Fruit fly (Drosophila melanogaster) whole organism, embryonic: Measurements from ENCODE around the gene CG31809.

Experiments used
- Atf6 ChIP-seq: fragments of 200-800 bp; sonication (Bioruptor generic); IDR thresholded peaks from 2 replicates; pipeline ENCODE4 v1.3.6; 2022; ENCODE audit warnings: missing biosample characterization, missing genetic modification characterization
- Bteb2 ChIP-seq: fragments of 200-800 bp; sonication (Bioruptor generic); optimal IDR thresholded peaks from 2 replicates; lab custom pipeline; 2016; ENCODE audit warnings: missing biosample characterization, missing genetic modification characterization
- CG10209 ChIP-seq: fragments of 200-800 bp; sonication (Bioruptor generic); optimal IDR thresholded peaks from 3 replicates; lab custom pipeline; 2017; ENCODE audit warnings: missing biosample characterization, mild to moderate bottlenecking, missing genetic modification characterization, missing genetic modification reagents
- CG10366 ChIP-seq: fragments of 200-800 bp; sonication (Bioruptor generic); IDR thresholded peaks from 2 replicates; pipeline ENCODE4 v1.3.6; 2022; ENCODE audit warnings: missing biosample characterization, missing genetic modification characterization
- CG11504 ChIP-seq: fragments of 200-800 bp; sonication (Bioruptor generic); optimal IDR thresholded peaks from 3 replicates; lab custom pipeline; 2019; ENCODE audit warnings: missing biosample characterization, mild to moderate bottlenecking, missing genetic modification characterization, moderate library complexity
- CG15269 ChIP-seq: fragments of 200-800 bp; sonication (Bioruptor generic); optimal IDR thresholded peaks from 2 replicates; lab custom pipeline; 2018; ENCODE audit warnings: missing biosample characterization, mild to moderate bottlenecking, missing genetic modification characterization, moderate library complexity
- CG17328 ChIP-seq: fragments of 200-800 bp; sonication (Bioruptor generic); IDR thresholded peaks from 2 replicates; pipeline ENCODE4 v1.3.6; 2022; ENCODE audit warnings: missing biosample characterization, missing genetic modification characterization
- CG2678 ChIP-seq: fragments of 200-800 bp; sonication (Bioruptor generic); optimal IDR thresholded peaks from 3 replicates; lab custom pipeline; 2019; ENCODE audit warnings: missing biosample characterization, mild to moderate bottlenecking, missing genetic modification characterization, moderate library complexity
- CG30431 ChIP-seq: fragments of 200-800 bp; sonication (Bioruptor generic); optimal IDR thresholded peaks from 2 replicates; lab custom pipeline; 2017; ENCODE audit warnings: missing biosample characterization, missing genetic modification characterization
- CG3281 ChIP-seq: fragments of 200-800 bp; sonication (Bioruptor generic); optimal IDR thresholded peaks from 3 replicates; lab custom pipeline; 2017; ENCODE audit warnings: missing biosample characterization, mild to moderate bottlenecking, missing genetic modification characterization
- CG4617 ChIP-seq: fragments of 200-800 bp; sonication (Bioruptor generic); optimal IDR thresholded peaks from 3 replicates; lab custom pipeline; 2016; ENCODE audit warnings: missing biosample characterization, missing genetic modification characterization, borderline replicate concordance
- CG4707 ChIP-seq: fragments of 200-800 bp; sonication (Bioruptor generic); optimal IDR thresholded peaks from 2 replicates; lab custom pipeline; 2018; ENCODE audit warnings: missing biosample characterization, mild to moderate bottlenecking, missing genetic modification characterization, moderate library complexity
- CG6175 ChIP-seq: fragments of 200-800 bp; sonication (Bioruptor generic); IDR thresholded peaks from 3 replicates; pipeline ENCODE4 v1.3.6; 2022; ENCODE audit warnings: missing biosample characterization, missing genetic modification characterization
- CG8089 ChIP-seq: fragments of 200-800 bp; sonication (Bioruptor generic); optimal IDR thresholded peaks from 3 replicates; lab custom pipeline; 2016; ENCODE audit warnings: missing biosample characterization, missing genetic modification characterization
- CG8388 ChIP-seq: fragments of 200-800 bp; sonication (Bioruptor generic); optimal IDR thresholded peaks from 2 replicates; lab custom pipeline; 2019; ENCODE audit warnings: missing biosample characterization, mild to moderate bottlenecking, missing genetic modification characterization, moderate library complexity
- CG9876 ChIP-seq: fragments of 200-800 bp; sonication (Bioruptor generic); optimal IDR thresholded peaks from 2 replicates; lab custom pipeline; 2016; ENCODE audit warnings: missing biosample characterization, missing genetic modification characterization
- Dref ChIP-seq: fragments of 200-800 bp; sonication (Bioruptor generic); IDR thresholded peaks from 2 replicates; pipeline ENCODE4 v1.3.6; 2022; ENCODE audit warnings: missing biosample characterization, missing genetic modification characterization
- ERR ChIP-seq: fragments of 200-800 bp; sonication (Bioruptor generic); optimal IDR thresholded peaks from 2 replicates; lab custom pipeline; 2016; ENCODE audit warnings: missing biosample characterization, missing genetic modification characterization
- GATAe ChIP-seq: fragments of 200-800 bp; sonication (Bioruptor generic); conservative IDR thresholded peaks from 2 replicates; pipeline ENCODE4 v1.3.6; 2022; ENCODE audit warnings: missing biosample characterization, missing genetic modification characterization
- Scr ChIP-seq: fragments of 200-800 bp; sonication (Bioruptor generic); IDR thresholded peaks from 2 replicates; pipeline ENCODE4 v1.3.6; 2022; ENCODE audit warnings: missing biosample characterization, missing genetic modification characterization; ENCODE audit not compliant: partially characterized antibody
- Sox102F ChIP-seq: fragments of 200-800 bp; sonication (Bioruptor generic); optimal IDR thresholded peaks from 2 replicates; lab custom pipeline; 2018; ENCODE audit warnings: missing biosample characterization, mild to moderate bottlenecking, missing genetic modification characterization, moderate library complexity
- Trl ChIP-seq, 3 experiments: fragments of >200 bp in 2 of 3; fragments of 200-800 bp in 1 of 3; sonication (Bioruptor generic) in 1 of 3; optimal IDR thresholded peaks; 2 replicates in 1 of 3; 3 replicates in 2 of 3; lab custom pipeline; 2016 to 2017; ENCODE audit warnings: missing biosample characterization in 1 of 3, missing genetic modification characterization in 1 of 3
- Xbp1 ChIP-seq: fragments of 200-800 bp; sonication (Bioruptor generic); optimal IDR thresholded peaks from 3 replicates; lab custom pipeline; 2016; ENCODE audit warnings: missing biosample characterization, mild to moderate bottlenecking, missing genetic modification characterization
- ab ChIP-seq: fragments of 200-800 bp; sonication (Bioruptor generic); optimal IDR thresholded peaks from 2 replicates; lab custom pipeline; 2016; ENCODE audit warnings: missing biosample characterization, missing genetic modification characterization
- abd-A ChIP-seq: fragments of 200-800 bp; sonication (Bioruptor generic); optimal IDR thresholded peaks from 3 replicates; lab custom pipeline; 2019; ENCODE audit warnings: missing biosample characterization, mild to moderate bottlenecking, missing genetic modification characterization, moderate library complexity
- bab2 ChIP-seq: fragments of 200-800 bp; sonication (Bioruptor generic); optimal IDR thresholded peaks from 2 replicates; lab custom pipeline; 2016; ENCODE audit warnings: missing biosample characterization, missing genetic modification characterization
- chinmo ChIP-seq: fragments of 200-800 bp; sonication (Bioruptor generic); IDR thresholded peaks from 4 replicates; pipeline ENCODE4 v1.3.6; 2022; ENCODE audit warnings: missing biosample characterization, missing genetic modification characterization; ENCODE audit not compliant: partially characterized antibody
- ci ChIP-seq: fragments of 200-800 bp; sonication (Bioruptor generic); IDR thresholded peaks from 3 replicates; pipeline ENCODE4 v1.3.6; 2022; ENCODE audit warnings: missing biosample characterization, missing genetic modification characterization
- crp ChIP-seq, 2 experiments: fragments of 200-800 bp; sonication (Bioruptor generic); optimal IDR thresholded peaks; 2 replicates in 1 of 2; 3 replicates in 1 of 2; lab custom pipeline; 2017; ENCODE audit warnings: missing biosample characterization in 2 of 2, missing genetic modification characterization in 2 of 2, mild to moderate bottlenecking in 1 of 2, moderate library complexity in 1 of 2
- dati ChIP-seq: fragments of 200-800 bp; sonication (Bioruptor generic); IDR thresholded peaks from 2 replicates; pipeline ENCODE4 v1.3.6; 2022; ENCODE audit warnings: missing biosample characterization, missing genetic modification characterization
- ftz-f1 ChIP-seq: fragments of 200-800 bp; sonication (Bioruptor generic); optimal IDR thresholded peaks from 2 replicates; lab custom pipeline; 2016; ENCODE audit warnings: missing biosample characterization, missing genetic modification characterization
- gce ChIP-seq: fragments of 200-800 bp; sonication (Bioruptor generic); IDR thresholded peaks from 3 replicates; pipeline ENCODE4 v1.3.6; 2022; ENCODE audit warnings: missing biosample characterization, missing genetic modification characterization
- gem ChIP-seq: fragments of 200-800 bp; sonication (Bioruptor generic); optimal IDR thresholded peaks from 2 replicates; lab custom pipeline; 2019; ENCODE audit warnings: missing biosample characterization, mild to moderate bottlenecking, missing genetic modification characterization, moderate library complexity
- ham ChIP-seq: fragments of 200-800 bp; sonication (Bioruptor generic); IDR thresholded peaks from 2 replicates; pipeline ENCODE4 v1.3.6; 2022; ENCODE audit warnings: missing biosample characterization, missing genetic modification characterization
- ind ChIP-seq: fragments of 200-800 bp; sonication (Bioruptor generic); optimal IDR thresholded peaks from 3 replicates; lab custom pipeline; 2016; ENCODE audit warnings: missing biosample characterization, missing genetic modification characterization
- jing ChIP-seq: fragments of 200-800 bp; sonication (Bioruptor generic); optimal IDR thresholded peaks from 2 replicates; lab custom pipeline; 2018; ENCODE audit warnings: missing biosample characterization, mild to moderate bottlenecking, missing genetic modification characterization
- ken ChIP-seq: fragments of 200-800 bp; sonication (Bioruptor generic); IDR thresholded peaks from 3 replicates; pipeline ENCODE4 v1.3.6; 2022; ENCODE audit warnings: missing biosample characterization, missing genetic modification characterization
- lov ChIP-seq, 2 experiments: fragments of 200-800 bp in 1 of 2; fragments of >200 bp in 1 of 2; sonication (Bioruptor generic) in 1 of 2; IDR thresholded peaks in 1 of 2; optimal IDR thresholded peaks in 1 of 2; 2 replicates in 1 of 2; 3 replicates in 1 of 2; pipeline versions ENCODE4 v1.3.6 to Lab custom; 2017 to 2022; ENCODE audit warnings: missing biosample characterization in 1 of 2, missing genetic modification characterization in 1 of 2
- row ChIP-seq: fragments of 200-800 bp; sonication (Bioruptor generic); IDR thresholded peaks from 3 replicates; pipeline ENCODE4 v1.3.6; 2022; ENCODE audit warnings: missing biosample characterization, missing genetic modification characterization
- shn ChIP-seq: fragments of 200-800 bp; sonication (Bioruptor generic); optimal IDR thresholded peaks from 3 replicates; lab custom pipeline; 2016; ENCODE audit warnings: missing biosample characterization, missing genetic modification characterization
- sisA ChIP-seq: fragments of 200-800 bp; sonication (Bioruptor generic); IDR thresholded peaks from 2 replicates; pipeline ENCODE4 v1.3.6; 2022; ENCODE audit warnings: missing biosample characterization, missing genetic modification characterization
- stc ChIP-seq: fragments of 200-800 bp; sonication (Bioruptor generic); IDR thresholded peaks from 2 replicates; pipeline ENCODE4 v1.3.6; 2022; ENCODE audit warnings: missing biosample characterization, missing genetic modification characterization
- trh ChIP-seq: fragments of 200-800 bp; sonication (Bioruptor generic); optimal IDR thresholded peaks from 2 replicates; lab custom pipeline; 2016; ENCODE audit warnings: missing biosample characterization, missing genetic modification characterization
- unc-4 ChIP-seq: fragments of 200-800 bp; sonication (Bioruptor generic); IDR thresholded peaks from 2 replicates; pipeline ENCODE4 v1.3.6; 2022; ENCODE audit warnings: missing biosample characterization, missing genetic modification characterization; ENCODE audit not compliant: partially characterized antibody
- unpg ChIP-seq: fragments of 200-800 bp; sonication (Bioruptor generic); optimal IDR thresholded peaks from 3 replicates; lab custom pipeline; 2018; ENCODE audit warnings: missing biosample characterization, mild to moderate bottlenecking, missing genetic modification characterization, moderate library complexity
- vvl ChIP-seq: fragments of 200-800 bp; sonication (Bioruptor generic); IDR thresholded peaks from 2 replicates; pipeline ENCODE4 v1.3.6; 2022; ENCODE audit warnings: missing biosample characterization, missing genetic modification characterization
- zen2 ChIP-seq: fragments of 200-800 bp; sonication (Bioruptor generic); IDR thresholded peaks from 3 replicates; pipeline ENCODE4 v1.3.6; 2022; ENCODE audit warnings: missing biosample characterization, missing genetic modification characterization; ENCODE audit not compliant: partially characterized antibody
- zfh2 ChIP-seq: fragments of 200-800 bp; sonication (Bioruptor generic); optimal IDR thresholded peaks from 2 replicates; lab custom pipeline; 2016; ENCODE audit warnings: missing biosample characterization, missing genetic modification characterization

Gene CG31809

DNA sequence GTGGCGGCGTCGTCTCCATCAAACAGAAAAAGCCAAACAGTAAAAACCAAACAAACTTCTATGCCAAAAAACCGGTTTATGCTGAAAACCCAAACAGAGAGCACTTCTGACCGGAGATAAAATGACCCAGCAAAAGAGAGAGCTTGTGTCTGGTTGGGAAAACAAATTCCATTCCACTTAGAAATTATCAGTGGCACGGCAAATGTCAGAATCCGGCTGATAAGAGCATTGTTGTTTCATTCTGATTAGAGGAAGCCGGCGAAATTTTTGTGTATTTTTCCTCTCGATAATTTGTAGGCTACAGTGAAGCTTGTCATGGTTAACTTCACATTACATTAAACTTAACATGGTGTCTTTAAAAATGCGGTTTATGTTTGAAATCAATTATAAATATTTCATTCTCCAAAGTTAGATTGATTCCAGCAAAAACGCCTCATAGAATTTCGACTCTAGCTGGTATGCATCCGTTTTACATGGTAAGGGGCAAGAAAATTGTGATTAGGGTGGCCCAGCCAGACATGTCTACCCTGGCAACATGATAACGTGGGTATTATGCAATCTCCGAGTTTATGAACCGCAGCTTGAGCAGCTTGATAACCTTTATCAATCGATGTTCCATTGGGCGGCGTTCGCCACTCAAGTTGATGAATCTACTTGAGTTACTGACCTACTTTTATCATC, 41.0 kb downstream of the CG31809 start (continued):
- TF ChIP-seq gce (GFP tag; lab: Robert Waterston, UW), result no peak
- no peak for TF ChIP-seq CG30431
- peak; percentile 37; the same call in 1 of the 2 replicates for TF ChIP-seq GATAe
- peak; percentile 26 for TF ChIP-seq zfh2
- peak; percentile 1 for TF ChIP-seq ind (GFP tag; lab: Kevin White, UChicago)
- peak; percentile 30; the same call in 1 of the 2 replicates for TF ChIP-seq CG10366 (GFP tag; lab: Robert Waterston, UW)
- TF ChIP-seq CG4617 (GFP tag; lab: Kevin White, UChicago), result no peak
- peak; percentile 28 for TF ChIP-seq unpg (GFP tag; lab: Kevin White, UChicago)
- peak; percentile 36 for TF ChIP-seq gem (tag; lab: Kevin White, UChicago)
- TF ChIP-seq bab2, result peak; percentile 12
- peak; percentile 10 for TF ChIP-seq CG10209 (GFP tag; lab: Kevin White, UChicago)
- peak; percentile 27 for TF ChIP-seq CG3281 (GFP tag; lab: Kevin White, UChicago)
- TF ChIP-seq ab (GFP tag; lab: Kevin White, UChicago), result no peak
- no peak for TF ChIP-seq Scr (GFP tag; lab: Robert Waterston, UW)
- no peak for TF ChIP-seq dati
- no peak for TF ChIP-seq CG9876 (GFP tag; lab: Kevin White, UChicago)
- TF ChIP-seq Sox102F (GFP tag; lab: Kevin White, UChicago), result peak; percentile 32
- no peak for TF ChIP-seq jing (GFP tag; lab: Kevin White, UChicago)
- TF ChIP-seq unc-4 (GFP tag; lab: Robert Waterston, UW), result no peak
- TF ChIP-seq chinmo, result no peak
- peak; percentile 16 for TF ChIP-seq Xbp1
- peak; percentile 33; the same call in 1 of the 3 replicates for TF ChIP-seq ci (GFP tag; lab: Robert Waterston, UW)
- no peak for TF ChIP-seq lov (optimal IDR thresholded peaks at IDR 0.05; lab: Kevin White, UChicago)
- no peak for TF ChIP-seq lov (GFP tag; IDR thresholded peaks at IDR 0.05; lab: Robert Waterston, UW)
- TF ChIP-seq CG2678 (tag; lab: Kevin White, UChicago), result peak; percentile 27
- peak; percentile 49 for TF ChIP-seq CG15269 (tag; lab: Kevin White, UChicago)
- TF ChIP-seq ham (GFP tag; lab: Robert Waterston, UW), result no peak
- TF ChIP-seq vvl (GFP tag; lab: Robert Waterston, UW), result peak; percentile 32; the same call in 1 of the 2 replicates
- TF ChIP-seq Bteb2, result no peak
- peak; percentile 5 for TF ChIP-seq ERR (GFP tag; lab: Kevin White, UChicago)
- peak; percentile 38 for TF ChIP-seq shn (GFP tag; lab: Kevin White, UChicago)
- TF ChIP-seq CG8089 (GFP tag; lab: Kevin White, UChicago), result no peak
- no peak for TF ChIP-seq trh
- peak; percentile 13 for TF ChIP-seq ftz-f1
- peak; percentile 30 to 37 for TF ChIP-seq Trl (optimal IDR thresholded peaks at IDR 0.05; lab: Kevin White, UChicago)
- no peak for TF ChIP-seq Trl (GFP tag; optimal IDR thresholded peaks at IDR 0.05; lab: Kevin White, UChicago)
- peak; percentile 9; the same call in 1 of the 2 replicates for TF ChIP-seq stc
- TF ChIP-seq Dref (GFP tag; lab: Robert Waterston, UW), result no peak
- peak; percentile 6; the same call in 1 of the 2 replicates for TF ChIP-seq sisA
- TF ChIP-seq CG8388, result peak; percentile 5
- no peak for TF ChIP-seq crp (GFP tag; optimal IDR thresholded peaks at IDR 0.05; lab: Kevin White, UChicago)
- TF ChIP-seq CG6175 (GFP tag; lab: Robert Waterston, UW), result peak; percentile 62; the same call in 1 of the 3 replicates
- no peak for TF ChIP-seq ken (GFP tag; lab: Robert Waterston, UW)
- no peak for TF ChIP-seq abd-A (tag; lab: Kevin White, UChicago)
- peak; percentile 42; the same call in 1 of the 2 replicates for TF ChIP-seq Atf6 (GFP tag; lab: Robert Waterston, UW)
- TF ChIP-seq CG4707, result no peak
- 0 out of 2 replicates have a peak, but pooled peaks have one; percentile 30 for TF ChIP-seq CG17328 (GFP tag; lab: Robert Waterston, UW)
- no peak for TF ChIP-seq zen2 (GFP tag; lab: Robert Waterston, UW)
- TF ChIP-seq CG11504 (tag; lab: Kevin White, UChicago), result peak; percentile 43
- peak; percentile 37; the same call in 2 of the 3 replicates for TF ChIP-seq row (GFP tag; lab: Robert Waterston, UW)
